Fruit fly (Drosophila melanogaster): ENCODE results near the gene CG14983.
A peak's percentile ranks its signal among the peaks of the same experiment; 100 is the strongest.

CG14983 gene

DNA sequence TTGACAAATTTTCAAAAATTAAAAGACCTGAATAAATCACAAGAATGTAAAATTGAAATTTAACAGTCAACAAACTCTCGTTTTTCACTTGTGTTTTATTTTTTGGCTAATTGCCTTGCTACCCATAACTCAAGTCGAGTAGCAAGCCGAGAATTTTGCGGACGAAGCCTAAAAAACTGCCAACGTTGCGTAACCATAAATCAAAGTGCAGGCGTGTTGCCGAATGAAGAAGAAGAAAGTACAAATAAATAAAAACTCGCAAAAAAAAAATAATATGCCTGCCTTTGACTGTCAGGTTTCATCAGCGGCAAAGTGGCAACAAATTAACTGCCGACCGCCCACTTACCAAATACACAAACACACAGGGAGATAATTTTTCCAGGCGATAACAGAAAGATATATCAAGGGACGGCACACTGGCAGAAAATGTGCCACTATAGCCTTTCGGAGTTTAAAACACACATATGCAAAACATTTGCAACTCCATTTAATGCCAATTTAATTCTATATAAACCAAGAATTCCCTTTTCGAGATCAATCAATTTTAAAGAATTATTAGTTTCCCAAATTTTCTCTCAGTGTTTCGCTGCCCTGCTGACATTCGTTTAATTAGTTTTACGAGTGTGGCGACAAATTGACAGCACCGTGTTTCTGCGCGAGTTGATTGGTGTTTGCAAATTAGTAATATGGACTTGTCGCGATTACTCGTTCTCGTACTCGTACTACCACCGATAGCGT, 20.7 kb downstream of the CG14983 start (continued):
- peak; percentile 93 for TF ChIP-seq mirr (GFP tag; optimal IDR thresholded peaks at IDR 0.05)
- TF ChIP-seq Trl (optimal IDR thresholded peaks at IDR 0.05) = no peak
- TF ChIP-seq Trl (GFP tag; optimal IDR thresholded peaks at IDR 0.05) = peak; percentile 81
- peak; percentile 89 for TF ChIP-seq grau (tag; optimal IDR thresholded peaks at IDR 0.05)
- no peak for TF ChIP-seq Hr78 (GFP tag; optimal IDR thresholded peaks at IDR 0.05)
- peak; percentile 87 for TF ChIP-seq Aef1 (GFP tag; IDR thresholded peaks at IDR 0.05)
- no peak for TF ChIP-seq gcm (GFP tag; optimal IDR thresholded peaks at IDR 0.05)
- TF ChIP-seq CG1647 (GFP tag; optimal IDR thresholded peaks at IDR 0.05) = peak; percentile 82
- peak; percentile 56 for TF ChIP-seq gt (GFP tag; IDR thresholded peaks at IDR 0.05)
- TF ChIP-seq CG31365 (tag; optimal IDR thresholded peaks at IDR 0.05) = peak; percentile 51
- TF ChIP-seq bsh (GFP tag; optimal IDR thresholded peaks at IDR 0.05) = peak in 1 of 2 experiments; percentile 81
- TF ChIP-seq CG12299 (tag; optimal IDR thresholded peaks at IDR 0.05) = peak; percentile 70
- TF ChIP-seq CG11504 (tag; optimal IDR thresholded peaks at IDR 0.05) = peak; percentile 88
- peak; percentile 9 for TF ChIP-seq ash1 (GFP tag; optimal IDR thresholded peaks at IDR 0.05)
- TF ChIP-seq CHES-1-like (GFP tag; optimal IDR thresholded peaks at IDR 0.05) = peak; percentile 90
- peak; percentile 88 for TF ChIP-seq CG14441 (GFP tag; IDR thresholded peaks at IDR 0.05)
- TF ChIP-seq Stat92E (GFP tag; optimal IDR thresholded peaks at IDR 0.05) = no peak
- TF ChIP-seq CG32767 (GFP tag; IDR thresholded peaks at IDR 0.05) = peak; percentile 75; the same call in 1 of the 2 replicates
- peak; percentile 90 for TF ChIP-seq CG9932 (GFP tag; IDR thresholded peaks at IDR 0.05)
- peak; percentile 47 for TF ChIP-seq sqz (GFP tag; optimal IDR thresholded peaks at IDR 0.05)
- TF ChIP-seq CG3995 (GFP tag; optimal IDR thresholded peaks at IDR 0.05) = peak; percentile 67
- peak; percentile 60 for TF ChIP-seq da (GFP tag; optimal IDR thresholded peaks at IDR 0.05)
- no peak for TF ChIP-seq CG42726 (GFP tag; IDR thresholded peaks at IDR 0.05; ENCODE audit: partially characterized antibody)
- TF ChIP-seq Mes4 (GFP tag; optimal IDR thresholded peaks at IDR 0.05) = peak; percentile 78
- TF ChIP-seq CG18619 (GFP tag; optimal IDR thresholded peaks at IDR 0.05) = peak; percentile 89
- peak; percentile 57 for TF ChIP-seq CG7928 (GFP tag; optimal IDR thresholded peaks at IDR 0.05)
- peak; percentile 70 for TF ChIP-seq Awh (GFP tag; IDR thresholded peaks at IDR 0.05)
- TF ChIP-seq esg (GFP tag; conservative IDR thresholded peaks at IDR 0.05) = peak; percentile 78
- peak; percentile 62 for TF ChIP-seq ewg (GFP tag; optimal IDR thresholded peaks at IDR 0.05)
- TF ChIP-seq CG16779 (GFP tag; IDR thresholded peaks at IDR 0.05) = peak; percentile 80
- peak; percentile 61 for TF ChIP-seq slou (GFP tag; optimal IDR thresholded peaks at IDR 0.05)
- peak; percentile 93 for TF ChIP-seq Meics (GFP tag; optimal IDR thresholded peaks at IDR 0.05)
- TF ChIP-seq fd3F (GFP tag; optimal IDR thresholded peaks at IDR 0.05) = peak; percentile 89
- TF ChIP-seq CG7786 (GFP tag; optimal IDR thresholded peaks at IDR 0.05) = peak; percentile 93
- peak; percentile 90 for TF ChIP-seq fu2 (GFP tag; optimal IDR thresholded peaks at IDR 0.05)
- TF ChIP-seq zf30C (GFP tag; optimal IDR thresholded peaks at IDR 0.05) = peak; percentile 80
- peak; percentile 68 for TF ChIP-seq Camta (GFP tag; optimal IDR thresholded peaks at IDR 0.05)
- peak; percentile 79 for TF ChIP-seq CkIIα-i1 (GFP tag; IDR thresholded peaks at IDR 0.05)
- TF ChIP-seq Pdp1 (GFP tag; optimal IDR thresholded peaks at IDR 0.05) = peak; percentile 76 to 79
- TF ChIP-seq btn (GFP tag; optimal IDR thresholded peaks at IDR 0.05) = peak; percentile 45
- TF ChIP-seq insv (GFP tag; optimal IDR thresholded peaks at IDR 0.05) = peak in 1 of 2 experiments; percentile 29
- TF ChIP-seq hb (GFP tag; IDR thresholded peaks at IDR 0.05; ENCODE audit: partially characterized antibody) = no peak
- peak; percentile 88 for TF ChIP-seq lmd (GFP tag; IDR thresholded peaks at IDR 0.05)
- peak; percentile 53 for TF ChIP-seq sd (tag; optimal IDR thresholded peaks at IDR 0.05)
- TF ChIP-seq GATAe (GFP tag; conservative IDR thresholded peaks at IDR 0.05) = peak; percentile 93
- TF ChIP-seq CG11696 (GFP tag; IDR thresholded peaks at IDR 0.05) = peak; percentile 55
- TF ChIP-seq CG6689 (GFP tag; IDR thresholded peaks at IDR 0.05) = peak; percentile 75
- peak; percentile 85 for TF ChIP-seq CrebB (tag; optimal IDR thresholded peaks at IDR 0.05)
- TF ChIP-seq caup (GFP tag; optimal IDR thresholded peaks at IDR 0.05; ENCODE audit: severe bottlenecking) = peak; percentile 93
